Fruit fly (Drosophila melanogaster) whole organism, adult: ENCODE results near the gene Ubr3.

Source experiments
- CG11617 ChIP-seq: fragments of 200-800 bp; sonication (Bioruptor generic); optimal IDR thresholded peaks from 2 replicates; lab custom pipeline; 2017; ENCODE audit warnings: mild to moderate bottlenecking, missing biosample characterization, missing genetic modification reagents, missing genetic modification characterization
- CG12768 ChIP-seq: fragments of 200-800 bp; sonication (Bioruptor generic); optimal IDR thresholded peaks from 2 replicates; lab custom pipeline; 2017; ENCODE audit warnings: missing biosample characterization, missing genetic modification characterization, mild to moderate bottlenecking, moderate library complexity, missing genetic modification reagents
- CG14711 ChIP-seq: fragments of 200-800 bp; sonication (Bioruptor generic); optimal IDR thresholded peaks from 2 replicates; lab custom pipeline; 2018; ENCODE audit warnings: missing biosample characterization, mild to moderate bottlenecking, missing genetic modification characterization, moderate library complexity
- CG1620 ChIP-seq: fragments of 200-800 bp; sonication (Bioruptor generic); optimal IDR thresholded peaks from 2 replicates; lab custom pipeline; 2016; ENCODE audit warnings: missing biosample characterization, missing genetic modification characterization
- CG33017 ChIP-seq: fragments of 200-800 bp; sonication (Bioruptor generic); optimal IDR thresholded peaks from 2 replicates; lab custom pipeline; 2018; ENCODE audit warnings: missing biosample characterization, mild to moderate bottlenecking, missing genetic modification characterization, moderate library complexity
- CG5204 ChIP-seq: fragments of 200-800 bp; sonication (Bioruptor generic); optimal IDR thresholded peaks from 2 replicates; lab custom pipeline; 2016; ENCODE audit warnings: missing biosample characterization, missing genetic modification characterization
- CG7045 ChIP-seq: fragments of 200-800 bp; sonication (Bioruptor generic); optimal IDR thresholded peaks from 2 replicates; lab custom pipeline; 2017; ENCODE audit warnings: missing biosample characterization, mild to moderate bottlenecking, missing genetic modification characterization
- CG7101 ChIP-seq: fragments of 200-800 bp; sonication (Bioruptor generic); optimal IDR thresholded peaks from 2 replicates; lab custom pipeline; 2018; ENCODE audit warnings: missing biosample characterization, mild to moderate bottlenecking, missing genetic modification characterization, moderate library complexity
- Clk ChIP-seq: fragments of 200-800 bp; sonication (Bioruptor generic); optimal IDR thresholded peaks from 2 replicates; lab custom pipeline; 2017; ENCODE audit warnings: missing biosample characterization, missing genetic modification characterization
- Crg-1 ChIP-seq: fragments of 200-800 bp; sonication (Bioruptor generic); optimal IDR thresholded peaks from 2 replicates; lab custom pipeline; 2016; ENCODE audit warnings: missing biosample characterization, missing genetic modification characterization
- Hr96 ChIP-seq: fragments of 200-800 bp; sonication (Bioruptor generic); optimal IDR thresholded peaks from 2 replicates; lab custom pipeline; 2016; ENCODE audit warnings: missing biosample characterization, missing genetic modification characterization
- Mnt ChIP-seq: fragments of 200-800 bp; sonication (Bioruptor generic); optimal IDR thresholded peaks from 2 replicates; lab custom pipeline; 2016; ENCODE audit warnings: missing biosample characterization, mild to moderate bottlenecking, missing genetic modification characterization
- bab1 ChIP-seq: fragments of 200-800 bp; sonication (Bioruptor generic); optimal IDR thresholded peaks from 3 replicates; lab custom pipeline; 2019; ENCODE audit warnings: missing biosample characterization, mild to moderate bottlenecking, missing genetic modification characterization, moderate library complexity
- cic ChIP-seq: fragments of 200-800 bp; sonication (Bioruptor generic); optimal IDR thresholded peaks from 2 replicates; lab custom pipeline; 2017; ENCODE audit warnings: missing biosample characterization, mild to moderate bottlenecking, missing genetic modification characterization, moderate library complexity
- cnc ChIP-seq, 2 experiments: fragments of >200 bp; optimal IDR thresholded peaks; 2 replicates each; lab custom pipeline; 2017
- kay ChIP-seq: fragments of 200-800 bp; sonication (Bioruptor generic); peaks from one replicate; lab custom pipeline; 2016; ENCODE audit warnings: missing biosample characterization, missing genetic modification characterization, borderline replicate concordance
- ovo ChIP-seq: fragments of 200-800 bp; sonication (Bioruptor generic); optimal IDR thresholded peaks from 2 replicates; lab custom pipeline; 2016; ENCODE audit warnings: missing biosample characterization, missing genetic modification characterization
- pad ChIP-seq: fragments of 200-800 bp; sonication (Bioruptor generic); optimal IDR thresholded peaks from 3 replicates; lab custom pipeline; 2017; ENCODE audit warnings: missing biosample characterization, missing genetic modification characterization, mild to moderate bottlenecking, moderate library complexity, missing genetic modification reagents
- tj ChIP-seq: fragments of 200-800 bp; sonication (Bioruptor generic); optimal IDR thresholded peaks from 3 replicates; lab custom pipeline; 2017; ENCODE audit warnings: missing biosample characterization, mild to moderate bottlenecking, missing genetic modification characterization, moderate library complexity
- toe ChIP-seq: fragments of 200-800 bp; sonication (Bioruptor generic); optimal IDR thresholded peaks from 2 replicates; lab custom pipeline; 2016; ENCODE audit warnings: missing biosample characterization, missing genetic modification characterization

Ubr3 gene

dm6 chrX:7930236-7931027 is 5.3 kb upstream of the Ubr3 start:
- TF ChIP-seq CG33017 (tag; lab: Kevin White, UChicago), result no peak
- peak; percentile 8 for TF ChIP-seq tj
- peak; percentile 6 for TF ChIP-seq CG12768 (GFP tag; lab: Kevin White, UChicago)
- TF ChIP-seq CG1620 (GFP tag; lab: Kevin White, UChicago), result no peak
- no peak for TF ChIP-seq Clk
- peak; percentile 19 for TF ChIP-seq CG7101 (tag; lab: Kevin White, UChicago)
- peak; percentile 25 for TF ChIP-seq pad (GFP tag; lab: Kevin White, UChicago)
- no peak for TF ChIP-seq CG14711 (tag; lab: Kevin White, UChicago)
- no peak for TF ChIP-seq ovo (GFP tag; lab: Kevin White, UChicago)

- TF ChIP-seq Mnt (GFP tag; lab: Kevin White, UChicago), result peak; percentile 72
- TF ChIP-seq CG11617, result no peak
- no peak for TF ChIP-seq pad (GFP tag; lab: Kevin White, UChicago)
- peak; percentile 35 for TF ChIP-seq CG14711 (tag; lab: Kevin White, UChicago)
- peak; percentile 75 for TF ChIP-seq tj
- TF ChIP-seq cic (GFP tag; lab: Kevin White, UChicago), result no peak
- peak; percentile 26 for TF ChIP-seq CG7101 (tag; lab: Kevin White, UChicago)
- no peak for TF ChIP-seq Crg-1 (GFP tag; lab: Kevin White, UChicago)
- no peak for TF ChIP-seq cnc (optimal IDR thresholded peaks at IDR 0.05; lab: Kevin White, UChicago)
- TF ChIP-seq bab1 (GFP tag; lab: Kevin White, UChicago), result peak; percentile 55
Measured at dm6 chrX:7931028-7931549, 4.6 kb upstream of the Ubr3 start, which contains the start of gene mahe. TSS of gene mahe (minus strand) at chrX:7931382.

dm6 chrX:7933210-7933915 is 2.3 kb upstream of the Ubr3 start, which contains the start of the genes Dhdds and RpS14a:
TSS of gene Dhdds (minus strand) at chrX:7933351.
TSS of gene RpS14a (plus strand) at chrX:7933742.
- TF ChIP-seq pad (GFP tag; lab: Kevin White, UChicago) (peak; percentile 66), CG11617 (peak; percentile 91), bab1 (GFP tag; lab: Kevin White, UChicago) (peak; percentile 43), kay (no peak), CG14711 (tag; lab: Kevin White, UChicago) (peak; percentile 96), CG7101 (tag; lab: Kevin White, UChicago) (peak; percentile 77), toe (GFP tag; lab: Kevin White, UChicago) (no peak), tj (peak; percentile 66), CG1620 (GFP tag; lab: Kevin White, UChicago) (peak; percentile 64), CG5204 (GFP tag; lab: Kevin White, UChicago) (no peak), Hr96 (no peak), ovo (GFP tag; lab: Kevin White, UChicago) (peak; percentile 77), CG7045 (GFP tag; lab: Kevin White, UChicago) (peak; percentile 24), Crg-1 (GFP tag; lab: Kevin White, UChicago) (peak; percentile 84), Mnt (GFP tag; lab: Kevin White, UChicago) (peak; percentile 81)

dm6 chrX:7934679-7935078 is 1.0 kb upstream of the Ubr3 start, which contains the start of gene RpS14b:
TSS of gene RpS14b (plus strand) at chrX:7934898.
- TF ChIP-seq CG14711 (tag; lab: Kevin White, UChicago), result peak; percentile 75
- TF ChIP-seq Hr96, result peak; percentile 88
- TF ChIP-seq CG5204 (GFP tag; lab: Kevin White, UChicago), result no peak
- peak; percentile 83 for TF ChIP-seq Crg-1 (GFP tag; lab: Kevin White, UChicago)
- TF ChIP-seq toe (GFP tag; lab: Kevin White, UChicago), result peak; percentile 24
- TF ChIP-seq CG7101 (tag; lab: Kevin White, UChicago), result peak; percentile 88
- TF ChIP-seq tj, result peak; percentile 78
- peak; percentile 94 for TF ChIP-seq bab1 (GFP tag; lab: Kevin White, UChicago)
- TF ChIP-seq pad (GFP tag; lab: Kevin White, UChicago), result peak; percentile 73
- no peak for TF ChIP-seq Clk
- peak; percentile 37 for TF ChIP-seq CG33017 (tag; lab: Kevin White, UChicago)
- TF ChIP-seq CG7045 (GFP tag; lab: Kevin White, UChicago), result peak; percentile 44
- TF ChIP-seq cnc (optimal IDR thresholded peaks at IDR 0.05; lab: Kevin White, UChicago), result no peak
- peak; percentile 89 for TF ChIP-seq CG1620 (GFP tag; lab: Kevin White, UChicago)
- TF ChIP-seq ovo (GFP tag; lab: Kevin White, UChicago), result peak; percentile 89
- peak; percentile 7 for TF ChIP-seq cic (GFP tag; lab: Kevin White, UChicago)
- TF ChIP-seq CG12768 (GFP tag; lab: Kevin White, UChicago), result peak; percentile 57
- peak; percentile 94 for TF ChIP-seq CG11617
- TF ChIP-seq Mnt (GFP tag; lab: Kevin White, UChicago), result peak; percentile 94
- TF ChIP-seq kay, result no peak
